Worm (Caenorhabditis elegans): Measurements from ENCODE around the gene sre-6.

sre-6 gene

ce11 chrV:10719833-10720170 is 42.8 kb downstream of the sre-6 start (continued):
- TF ChIP-seq gei-17 (GFP tag; optimal IDR thresholded peaks at IDR 0.05) (no peak), ceh-27 (GFP tag; optimal IDR thresholded peaks at IDR 0.05) (peak; percentile 44), nhr-80 (tag; optimal IDR thresholded peaks at IDR 0.05) (peak; percentile 74), sea-2 (GFP tag; IDR thresholded peaks at IDR 0.05) (no peak), T26A5.8 (tag; optimal IDR thresholded peaks at IDR 0.05) (no peak), hmg-20 (GFP tag; IDR thresholded peaks at IDR 0.05) (no peak), hlh-26 (GFP tag; conservative IDR thresholded peaks at IDR 0.05) (no peak), attf-6 (GFP tag; IDR thresholded peaks at IDR 0.05) (no peak), ZK185.1 (tag; optimal IDR thresholded peaks at IDR 0.05; ENCODE audit: poor library complexity, severe bottlenecking) (no peak), C17E4.6 (GFP tag; IDR thresholded peaks at IDR 0.05) (no peak), lir-1 (GFP tag; conservative IDR thresholded peaks at IDR 0.05) (peak; percentile 73), nhr-179 (tag; optimal IDR thresholded peaks at IDR 0.05) (no peak), ama-1 (optimal IDR thresholded peaks at IDR 0.05) (no peak), ama-1 (GFP tag; optimal IDR thresholded peaks at IDR 0.05) (no peak), ceh-58 (GFP tag; IDR thresholded peaks at IDR 0.05) (no peak), lin-40 (tag; optimal IDR thresholded peaks at IDR 0.05) (peak; percentile 24), hlh-12 (tag; optimal IDR thresholded peaks at IDR 0.05) (no peak), egl-44 (GFP tag; IDR thresholded peaks at IDR 0.05) (no peak)

DNA sequence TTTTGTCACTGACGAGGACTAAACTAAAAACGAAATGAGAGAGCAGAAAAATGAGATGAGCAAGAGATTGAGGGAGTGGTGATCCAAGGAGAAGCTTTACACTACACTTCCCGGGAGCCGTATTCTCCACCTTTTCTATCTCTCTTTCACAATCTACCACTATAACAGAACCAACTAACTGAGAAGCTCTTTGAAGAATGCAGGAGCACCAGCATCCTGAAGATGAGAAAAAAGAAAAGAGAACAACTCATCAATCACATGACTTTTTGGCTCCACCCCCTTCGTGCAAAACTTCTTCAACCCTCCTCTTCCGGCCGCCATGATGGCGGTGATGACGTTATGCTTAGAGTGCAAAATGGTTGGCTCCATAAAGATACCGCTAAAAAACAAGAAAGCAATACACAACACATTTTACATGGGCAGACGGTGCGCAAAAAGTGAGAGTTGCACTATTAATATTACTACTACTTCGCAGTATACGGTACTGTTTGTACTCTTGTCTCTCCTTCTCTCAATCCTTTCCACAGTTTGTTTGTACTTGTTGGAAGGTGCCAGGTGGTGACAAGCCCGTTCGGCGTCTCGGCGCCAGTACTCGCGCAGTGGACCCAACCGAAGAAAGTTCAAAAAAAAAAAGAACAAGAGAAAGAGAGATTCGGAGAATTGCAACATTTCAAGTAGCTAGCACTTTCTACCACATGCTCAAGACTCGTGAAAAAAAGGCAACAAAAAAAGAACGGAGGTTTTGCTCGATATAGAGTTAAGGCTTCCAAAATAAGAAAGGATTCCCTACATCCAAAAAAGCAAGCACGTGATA is 43.4 kb downstream of the sre-6 start:
- TF ChIP-seq K12H6.12 (tag; optimal IDR thresholded peaks at IDR 0.05) (peak; percentile 39), ceh-40 (GFP tag; IDR thresholded peaks at IDR 0.05) (no peak), ama-1 (optimal IDR thresholded peaks at IDR 0.05) (peak; percentile 38), ama-1 (GFP tag; optimal IDR thresholded peaks at IDR 0.05) (no peak), somi-1 (GFP tag; optimal IDR thresholded peaks at IDR 0.05) (peak; percentile 49), cebp-1 (GFP tag; IDR thresholded peaks at IDR 0.05) (no peak), cebp-1 (tag; optimal IDR thresholded peaks at IDR 0.05) (peak; percentile 29), rcor-1 (GFP tag; IDR thresholded peaks at IDR 0.05) (0 out of 2 replicates have a peak, but pooled peaks have one; percentile 14)

- TF ChIP-seq T26A5.8 (tag; optimal IDR thresholded peaks at IDR 0.05), result no peak
Observed at ce11 chrV:10718037-10718436, 44.6 kb downstream of the sre-6 start.

DNA sequence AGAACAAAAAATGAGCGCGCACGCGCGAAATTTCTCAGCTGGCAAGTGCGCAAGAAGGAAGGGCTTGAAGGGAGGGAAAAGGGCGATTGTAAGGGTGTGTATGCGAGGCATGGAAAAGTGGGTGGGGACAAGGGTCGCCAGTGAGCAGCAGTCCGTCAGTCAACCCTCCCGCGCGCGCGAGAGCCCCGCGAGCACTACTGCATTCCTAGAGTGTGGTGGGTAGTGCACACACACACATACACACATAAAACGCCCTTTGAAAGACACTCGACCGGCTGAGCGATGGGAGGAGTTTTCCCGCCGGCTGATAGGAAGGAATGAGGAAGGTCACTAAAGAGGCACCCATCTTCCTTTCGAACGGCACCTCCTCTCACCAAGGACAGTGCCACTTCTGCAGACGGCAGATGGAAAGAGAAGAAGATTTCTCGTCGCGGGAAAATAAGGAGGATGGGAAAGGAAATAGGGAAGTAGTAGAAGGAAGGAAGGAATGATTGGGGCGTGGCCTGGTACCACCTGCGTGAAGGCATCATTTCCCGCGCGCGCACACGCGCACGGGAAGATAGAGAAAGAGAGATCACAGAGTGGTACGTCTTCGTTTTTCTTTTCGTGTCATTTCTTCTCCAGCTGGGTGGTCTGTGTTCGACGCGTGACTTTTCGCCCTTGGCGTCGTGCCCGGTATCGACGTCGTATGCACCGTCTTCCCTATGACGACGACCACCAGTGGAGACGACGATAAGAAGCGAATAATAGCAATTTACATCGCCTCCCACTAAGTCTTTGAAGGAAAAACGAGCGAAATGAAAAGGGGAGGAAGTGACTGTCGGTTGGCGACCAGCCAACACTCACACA is 45.5 kb downstream of the sre-6 start:
- TF ChIP-seq zfh-2 (GFP tag; conservative IDR thresholded peaks at IDR 0.05), result peak; percentile 82
- TF ChIP-seq somi-1 (GFP tag; optimal IDR thresholded peaks at IDR 0.05), result peak; percentile 16
- peak; percentile 45; the same call in 1 of the 2 replicates for TF ChIP-seq lin-26 (GFP tag; IDR thresholded peaks at IDR 0.05)
- 0 out of 2 replicates have a peak, but pooled peaks have one; percentile 12 for TF ChIP-seq hmg-1.2 (GFP tag; IDR thresholded peaks at IDR 0.05)
- TF ChIP-seq hsf-1 (GFP tag; IDR thresholded peaks at IDR 0.05), result no peak
- no peak for TF ChIP-seq lag-1 (GFP tag; IDR thresholded peaks at IDR 0.05)
- no peak for TF ChIP-seq B0261.1 (tag; optimal IDR thresholded peaks at IDR 0.05)
- TF ChIP-seq cebp-1 (GFP tag; IDR thresholded peaks at IDR 0.05), result no peak; the same call in 1 of the 2 replicates
- TF ChIP-seq cebp-1 (tag; optimal IDR thresholded peaks at IDR 0.05), result peak; percentile 32
- peak; percentile 36; the same call in 1 of the 2 replicates for TF ChIP-seq dox-1 (GFP tag; IDR thresholded peaks at IDR 0.05)
- 0 out of 2 replicates have a peak, but pooled peaks have one; percentile 42 for TF ChIP-seq Y95B8A.8 (GFP tag; IDR thresholded peaks at IDR 0.05)
- no peak for TF ChIP-seq bed-2 (GFP tag; IDR thresholded peaks at IDR 0.05)
- TF ChIP-seq ztf-26 (tag; optimal IDR thresholded peaks at IDR 0.05), result peak; percentile 47
- TF ChIP-seq egrh-3 (GFP tag; IDR thresholded peaks at IDR 0.05), result peak; percentile 70; the same call in 1 of the 2 replicates
- TF ChIP-seq Y53G8AR.9 (GFP tag; conservative IDR thresholded peaks at IDR 0.05), result 0 out of 2 replicates have a peak, but pooled peaks have one; percentile 19
- TF ChIP-seq nfyb-1 (GFP tag; IDR thresholded peaks at IDR 0.05), result 0 out of 2 replicates have a peak, but pooled peaks have one; percentile 8

Measured in whole organism, young adult.